Fruit fly (Drosophila melanogaster): Measurements from ENCODE around the gene CG13795.

DNA sequence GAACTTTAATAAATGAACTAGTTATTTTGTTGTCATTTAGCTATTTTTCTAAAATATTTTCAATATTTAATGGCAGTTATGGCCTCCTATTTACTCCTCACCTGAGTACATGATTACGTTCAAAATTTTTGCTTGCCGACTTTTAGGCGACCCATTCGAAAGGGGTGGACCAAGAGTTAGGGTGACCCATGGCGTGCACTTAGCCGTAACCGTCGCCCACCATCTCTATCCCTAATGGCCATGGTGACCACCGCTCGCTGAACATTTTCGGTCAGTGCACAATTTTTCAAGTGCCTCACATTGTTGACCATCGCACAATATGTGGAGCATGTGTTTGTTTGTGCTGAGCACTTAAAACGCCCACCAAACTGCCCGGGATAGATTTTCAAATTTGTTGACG, 45.8 kb upstream of the CG13795 start:
- TF ChIP-seq psq (GFP tag; optimal IDR thresholded peaks at IDR 0.05) = no peak
- no peak for TF ChIP-seq h (GFP tag; optimal IDR thresholded peaks at IDR 0.05)
- TF ChIP-seq OdsH (GFP tag; optimal IDR thresholded peaks at IDR 0.05) = no peak
- TF ChIP-seq Sp1 (GFP tag; optimal IDR thresholded peaks at IDR 0.05) = no peak
- no peak for TF ChIP-seq fru (GFP tag; optimal IDR thresholded peaks at IDR 0.05)
- TF ChIP-seq rgr (GFP tag; optimal IDR thresholded peaks at IDR 0.05) = no peak
- no peak for TF ChIP-seq pan (optimal IDR thresholded peaks at IDR 0.05)
- TF ChIP-seq dmrt93B (GFP tag; optimal IDR thresholded peaks at IDR 0.05) = no peak
- no peak for TF ChIP-seq dsf (GFP tag; optimal IDR thresholded peaks at IDR 0.05; ENCODE audit: borderline replicate concordance)
- no peak for TF ChIP-seq jim (GFP tag; optimal IDR thresholded peaks at IDR 0.05)
- no peak for TF ChIP-seq usp (GFP tag; optimal IDR thresholded peaks at IDR 0.05)
- no peak for TF ChIP-seq Hnf4 (GFP tag; optimal IDR thresholded peaks at IDR 0.05)

Measured in whole organism, wandering third instar larva.